Fruit fly (Drosophila melanogaster) ovary, adult (tissue): ENCODE data around the gene CG42716.
A peak's percentile ranks its signal among the peaks of the same experiment; 100 is the strongest.

Source experiments
- CG17801 ChIP-seq: fragments of 200-800 bp; optimal IDR thresholded peaks from 2 replicates; lab custom pipeline; 2019; ENCODE audit warnings: missing biosample characterization, mild to moderate bottlenecking, missing genetic modification characterization, moderate library complexity; ENCODE audit not compliant: partially characterized antibody

CG42716 gene

dm6 chr3L:16027163-16027633, 6.4 kb upstream of the CG42716 start:
- TF ChIP-seq CG17801 (GFP tag; lab: Kevin White, UChicago) = no peak

DNA sequence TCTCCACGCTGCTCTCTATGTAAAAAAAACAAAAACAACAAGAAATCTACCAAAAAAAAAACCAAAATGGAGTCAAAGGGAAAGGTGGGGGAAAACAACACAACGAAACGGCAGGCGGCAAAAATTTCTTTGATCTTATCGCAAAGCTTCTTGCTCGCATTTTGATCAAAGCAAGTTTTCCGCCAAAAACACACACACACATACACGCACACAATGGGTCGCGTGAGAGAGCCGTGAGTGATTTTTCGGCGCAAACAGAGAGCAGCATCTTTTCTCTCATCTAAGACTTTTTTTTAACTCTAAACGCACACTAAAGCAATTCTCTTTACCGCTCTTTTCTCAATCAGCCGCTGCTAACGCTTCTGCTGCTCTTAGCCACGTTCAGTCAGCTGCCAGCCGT, 4.7 kb upstream of the CG42716 start:
- TF ChIP-seq CG17801 (GFP tag; lab: Kevin White, UChicago) = no peak

DNA sequence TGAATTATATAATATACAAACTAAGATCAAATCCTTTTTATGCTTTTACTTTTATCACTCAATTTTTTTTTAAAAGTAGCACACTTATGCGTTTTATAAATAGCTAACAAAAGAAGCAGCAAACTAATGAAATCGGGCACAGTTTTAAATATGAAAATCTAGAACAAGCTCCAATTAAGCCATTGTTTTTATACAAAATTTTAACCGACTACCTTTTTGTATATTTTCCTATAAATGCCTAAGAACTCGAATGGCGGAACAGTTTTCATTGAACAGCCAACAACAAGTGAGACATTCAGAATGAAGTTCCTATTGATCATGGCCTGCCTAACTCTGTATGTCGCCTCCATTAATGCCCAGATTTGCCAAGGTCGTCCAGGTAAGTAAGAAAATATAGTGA, 646 bp downstream of the CG42716 start, which contains the start of gene CG42538:
Gene CG42538 (plus strand): TSS at position 301 of the 400 bp plus-strand sequence.
- no peak for TF ChIP-seq CG17801 (GFP tag; lab: Kevin White, UChicago)

dm6 chr3L:16035185-16035584, 1.6 kb downstream of the CG42716 start, which contains the start of gene CG5895:
CG5895 (plus strand) TSS chr3L:16035485.
- no peak for TF ChIP-seq CG17801 (GFP tag; lab: Kevin White, UChicago)

DNA sequence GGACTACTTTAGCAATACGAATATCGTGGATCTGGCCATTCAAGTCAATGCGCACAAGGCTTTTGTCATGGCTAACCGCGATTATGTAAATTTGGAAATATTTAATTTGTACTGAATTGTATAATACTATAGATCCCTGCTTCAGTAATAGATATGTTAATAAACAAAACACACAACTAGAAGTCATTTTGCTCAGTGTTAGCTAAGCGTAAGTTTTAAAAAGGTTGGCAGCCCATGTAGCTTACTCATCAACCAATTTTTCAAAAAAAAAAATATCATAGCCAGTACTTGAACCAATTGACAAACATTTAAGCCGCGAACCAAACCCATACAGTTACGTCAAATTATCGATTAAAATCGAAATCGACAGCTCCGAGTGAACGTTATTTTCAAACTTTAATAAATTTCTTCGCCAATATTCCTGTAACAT, 3.5 kb downstream of the CG42716 start:
- TF ChIP-seq CG17801 (GFP tag; lab: Kevin White, UChicago) = peak; percentile 55

dm6 chr3L:16037690-16038332, 4.2 kb downstream of the CG42716 start:
- TF ChIP-seq CG17801 (GFP tag; lab: Kevin White, UChicago) = peak; percentile 18

- TF ChIP-seq CG17801 (GFP tag; lab: Kevin White, UChicago) = no peak
These were observed 5.5 kb downstream of the CG42716 start for dm6 chr3L:16039063-16039462.

- no peak for TF ChIP-seq CG17801 (GFP tag; lab: Kevin White, UChicago)
These were observed 6.8 kb downstream of the CG42716 start for dm6 chr3L:16040389-16040788.

DNA sequence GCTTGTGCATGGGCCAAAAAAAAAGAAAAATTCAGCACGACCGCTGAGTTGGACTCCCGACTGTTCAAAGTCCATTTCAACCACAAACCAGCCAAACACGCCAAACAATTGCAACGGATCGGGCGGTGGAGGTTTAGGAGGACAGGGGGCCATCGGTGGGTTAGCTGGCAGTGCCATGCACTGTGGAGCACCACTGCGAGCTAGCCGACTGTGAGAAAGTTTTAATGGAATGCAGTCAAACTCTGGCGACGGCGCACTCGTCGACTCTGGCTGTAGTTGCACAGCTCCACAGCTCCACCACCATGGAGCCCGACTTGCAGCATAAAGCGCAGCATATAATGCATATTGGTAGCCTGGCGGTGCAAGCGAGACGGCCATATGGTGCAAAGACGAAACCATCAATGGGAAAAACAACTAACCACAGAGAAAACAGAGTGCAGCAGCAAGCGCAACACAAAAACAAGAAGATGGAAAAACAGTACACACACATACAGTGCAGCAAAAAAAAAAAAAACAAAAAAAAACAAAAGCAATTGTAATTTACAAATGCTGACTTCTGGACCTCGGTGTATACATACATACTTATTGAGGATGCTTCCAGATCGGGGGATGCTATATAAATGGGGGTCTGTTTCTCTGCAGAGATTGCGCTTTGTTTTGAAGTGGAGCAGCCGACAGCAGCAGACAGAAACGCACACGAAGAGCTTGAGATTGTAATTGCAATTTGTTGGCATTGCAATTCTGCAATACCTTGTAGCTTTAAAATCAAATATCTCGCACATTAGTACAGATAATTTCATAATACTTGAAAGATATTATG, 7.9 kb downstream of the CG42716 start:
- no peak for TF ChIP-seq CG17801 (GFP tag; lab: Kevin White, UChicago)

DNA sequence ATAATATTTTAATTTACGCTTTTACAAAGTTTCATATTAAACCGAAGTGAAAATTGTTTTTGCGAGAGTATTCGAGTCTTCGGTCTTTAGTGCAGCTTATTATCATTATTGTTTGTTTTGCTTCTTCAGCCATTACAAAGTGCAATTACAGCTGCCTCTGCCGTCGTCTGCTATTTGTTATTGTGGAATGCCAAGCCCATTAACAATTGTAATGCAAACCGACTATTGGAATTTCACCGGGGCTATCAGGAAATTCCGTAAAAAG, 8.4 kb downstream of the CG42716 start:
- TF ChIP-seq CG17801 (GFP tag; lab: Kevin White, UChicago) = no peak

DNA sequence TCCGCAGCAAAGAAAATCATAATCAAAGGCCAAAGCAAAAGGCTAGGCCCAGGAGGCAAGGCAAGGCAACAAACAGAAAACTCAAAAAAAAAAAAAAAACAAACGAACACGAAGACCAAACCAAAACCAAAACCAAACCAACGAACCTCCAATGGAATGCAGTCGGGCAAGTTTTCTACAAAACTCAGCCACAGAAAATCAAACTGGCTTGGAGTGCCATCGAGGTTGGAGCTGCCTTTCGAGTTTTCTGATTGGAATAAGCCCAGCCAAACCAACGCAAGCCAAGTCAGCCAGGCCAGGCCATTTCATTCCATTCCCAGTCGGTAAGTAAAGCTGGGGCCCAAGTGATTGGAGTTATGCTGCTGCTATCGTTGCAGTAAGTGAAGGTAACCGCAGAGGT, 9.1 kb downstream of the CG42716 start:
- no peak for TF ChIP-seq CG17801 (GFP tag; lab: Kevin White, UChicago)

dm6 chr3L:16043045-16043781, 9.6 kb downstream of the CG42716 start:
- TF ChIP-seq CG17801 (GFP tag; lab: Kevin White, UChicago) = peak; percentile 20

DNA sequence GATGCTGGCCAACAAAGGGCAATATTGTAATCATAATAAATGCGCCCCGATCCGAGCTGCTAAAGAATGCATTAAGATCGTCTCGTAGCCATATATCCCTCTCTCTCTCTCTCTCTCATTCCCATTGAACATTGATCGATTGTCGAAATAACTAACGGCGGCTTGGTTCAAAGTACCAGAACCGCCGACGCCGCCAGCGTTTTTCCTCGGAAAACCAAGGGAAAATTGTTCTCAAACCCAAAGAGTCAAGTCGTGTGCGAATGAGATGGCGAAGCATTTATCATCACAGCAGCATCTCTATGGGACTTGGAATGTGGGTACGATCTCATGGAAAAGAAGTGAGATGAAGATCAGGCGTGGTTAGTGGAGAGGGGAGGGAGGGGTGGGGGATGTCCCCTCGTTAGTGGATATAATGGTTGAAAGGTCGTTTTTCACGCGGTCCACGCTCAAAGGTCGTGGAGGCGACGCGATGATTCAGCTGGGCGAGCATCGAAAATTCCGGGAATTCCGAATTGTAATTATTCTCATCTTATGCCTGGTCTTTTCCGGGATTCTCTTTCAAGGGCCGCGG, 10.3 kb downstream of the CG42716 start:
- no peak for TF ChIP-seq CG17801 (GFP tag; lab: Kevin White, UChicago)

- TF ChIP-seq CG17801 (GFP tag; lab: Kevin White, UChicago) = no peak
These were observed 11.7 kb downstream of the CG42716 start for dm6 chr3L:16045083-16045830.
